Worm (Caenorhabditis elegans) whole organism, young adult: ENCODE data around the gene T21D12.14.

Source experiments
- aptf-2 ChIP-seq: fragments of 200-800 bp; sonication (Bioruptor generic); conservative IDR thresholded peaks from 2 replicates; pipeline ENCODE4 v1.3.6; 2022; ENCODE audit warnings: missing genetic modification reagents, missing genetic modification characterization, missing compliant biosample characterization
- atf-7 ChIP-seq: sonication (generic microtip); optimal IDR thresholded peaks from 2 replicates; lab custom pipeline; 2017; ENCODE audit warnings: mild to moderate bottlenecking, missing genetic modification characterization, missing compliant biosample characterization
- cebp-1 ChIP-seq, 2 experiments: fragments of 200-800 bp in 1 of 2; sonication (Bioruptor generic) in 1 of 2; sonication (generic microtip) in 1 of 2; IDR thresholded peaks in 1 of 2; optimal IDR thresholded peaks in 1 of 2; 2 replicates each; pipeline versions ENCODE4 v1.3.6 to Lab custom; 2017 to 2022; ENCODE audit warnings: missing compliant biosample characterization in 2 of 2, missing genetic modification characterization in 2 of 2, mild to moderate bottlenecking in 1 of 2, missing genetic modification reagents in 1 of 2, moderate library complexity in 1 of 2
- egrh-3 ChIP-seq: fragments of 200-800 bp; sonication (Bioruptor generic); IDR thresholded peaks from 2 replicates; pipeline ENCODE4 v1.3.6; 2022; ENCODE audit warnings: missing genetic modification reagents, missing genetic modification characterization, missing compliant biosample characterization
- lag-1 ChIP-seq: fragments of 200-800 bp; sonication (Bioruptor generic); IDR thresholded peaks from 2 replicates; pipeline ENCODE4 v1.3.6; 2022; ENCODE audit warnings: missing genetic modification reagents, missing genetic modification characterization, missing compliant biosample characterization
- lin-54 ChIP-seq: fragments of 200-800 bp; sonication (Bioruptor generic); optimal IDR thresholded peaks from 2 replicates; lab custom pipeline; 2018; ENCODE audit warnings: mild to moderate bottlenecking, missing genetic modification characterization, missing compliant biosample characterization
- pha-4 ChIP-seq: fragments of 150-350 bp; sonication (generic microtip); optimal IDR thresholded peaks from 2 replicates; lab custom pipeline; 2014; ENCODE audit warnings: missing biosample characterization, missing genetic modification reagents, missing genetic modification characterization

DNA sequence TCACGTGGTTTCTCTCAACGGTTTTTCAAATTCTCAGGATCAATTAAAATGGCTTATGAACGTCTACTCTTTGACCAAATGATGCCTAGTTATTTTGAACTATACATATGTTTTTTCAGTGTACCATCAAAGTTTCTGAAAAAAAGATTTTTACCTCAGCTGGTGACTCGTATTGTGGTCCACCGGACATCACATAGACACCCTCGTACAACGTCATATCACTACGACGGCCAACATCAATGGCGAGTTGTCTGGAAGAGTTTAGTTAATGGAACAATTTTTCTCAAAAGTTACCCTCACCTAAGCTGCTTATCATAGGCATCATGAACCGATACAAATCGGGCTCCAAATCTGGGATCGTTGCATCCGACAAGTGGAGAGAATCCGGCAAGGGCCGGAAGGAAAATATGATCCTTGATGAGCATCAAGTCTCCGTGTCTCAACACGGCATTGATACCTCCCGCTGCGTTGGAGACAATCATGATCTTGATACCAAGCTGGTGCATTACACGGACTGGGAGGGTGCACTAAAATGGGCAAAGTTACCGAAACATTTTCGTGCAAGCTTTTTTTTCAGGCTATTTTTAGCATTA lies 5.3 kb upstream of the T21D12.14 start:
- TF ChIP-seq egrh-3 (GFP tag; lab: Robert Waterston, UW) (no peak), aptf-2 (GFP tag; lab: Robert Waterston, UW) (no peak), cebp-1 (GFP tag; IDR thresholded peaks at IDR 0.05; lab: Robert Waterston, UW) (no peak), cebp-1 (tag; optimal IDR thresholded peaks at IDR 0.05; lab: Kevin White, UChicago) (no peak), lin-54 (no peak), lag-1 (no peak), pha-4 (no peak), atf-7 (tag; lab: Kevin White, UChicago) (no peak)
